Worm (Caenorhabditis elegans) whole organism, late embryonic: ENCODE results near the gene gspd-1.

Experiments used
- C08G9.2 ChIP-seq: sonication (generic microtip); optimal IDR thresholded peaks from 2 replicates; lab custom pipeline; 2016; ENCODE audit warnings: mild to moderate bottlenecking, missing genetic modification characterization, moderate library complexity, missing compliant biosample characterization
- unc-42 ChIP-seq: sonication (generic microtip); optimal IDR thresholded peaks from 2 replicates; lab custom pipeline; 2016; ENCODE audit warnings: missing genotype, missing genetic modification characterization, missing compliant biosample characterization

ce11 chrIV:11340735-11341443, 23.7 kb downstream of the gspd-1 start:
- TF ChIP-seq C08G9.2 (tag; lab: Kevin White, UChicago) (no peak), unc-42 (tag; lab: Kevin White, UChicago) (no peak)
